Worm (Caenorhabditis elegans): Measurements from ENCODE around the gene nphp-4.

nphp-4 gene

DNA sequence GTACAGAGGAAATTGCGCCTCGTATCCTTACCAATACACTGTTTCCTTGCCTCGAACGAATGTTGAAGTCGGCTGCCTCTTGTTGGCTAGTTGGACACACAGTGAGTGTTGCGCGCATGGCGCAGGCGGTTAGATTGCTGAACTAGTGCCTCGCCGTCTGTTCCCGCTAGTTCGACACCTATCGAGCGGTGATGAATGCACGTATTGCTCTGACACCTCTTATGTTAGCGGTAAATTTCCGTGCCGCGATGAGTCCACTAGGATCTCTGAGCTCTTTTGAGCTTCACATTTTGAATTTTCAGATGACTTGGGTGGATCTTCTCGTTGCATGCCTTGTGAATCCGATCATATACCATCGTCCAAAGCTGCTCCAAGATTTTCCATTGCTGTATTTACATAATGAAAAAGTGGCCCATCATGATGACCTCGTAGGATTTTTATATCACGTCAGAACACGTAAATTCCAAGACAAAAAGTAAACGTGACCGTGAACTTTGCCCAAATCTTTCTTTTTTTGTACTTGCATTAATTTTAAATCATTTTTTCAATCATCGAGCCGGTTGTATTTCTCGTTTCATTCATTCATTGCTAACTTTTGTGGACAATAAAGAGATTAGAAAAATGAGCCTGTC, 60.6 kb downstream of the nphp-4 start, which contains the start of gene F55A11.11 (continued):
- TF ChIP-seq elt-2 (tag; optimal IDR thresholded peaks at IDR 0.05) (peak; percentile 96), ceh-19 (GFP tag; optimal IDR thresholded peaks at IDR 0.05) (peak; percentile 96), nhr-11 (tag; optimal IDR thresholded peaks at IDR 0.05) (no peak), hlh-15 (tag; optimal IDR thresholded peaks at IDR 0.05) (peak; percentile 90), zip-5 (tag; optimal IDR thresholded peaks at IDR 0.05) (peak; percentile 79), ceh-22 (tag; optimal IDR thresholded peaks at IDR 0.05) (peak; percentile 44), ceh-2 (tag; optimal IDR thresholded peaks at IDR 0.05) (peak; percentile 88), ceh-14 (tag; optimal IDR thresholded peaks at IDR 0.05) (peak; percentile 94), che-1 (tag; optimal IDR thresholded peaks at IDR 0.05) (peak; percentile 95), ztf-16 (tag; optimal IDR thresholded peaks at IDR 0.05) (peak; percentile 94), pax-1 (tag; optimal IDR thresholded peaks at IDR 0.05) (no peak), tbx-7 (tag; optimal IDR thresholded peaks at IDR 0.05) (peak; percentile 61), hlh-30 (tag; optimal IDR thresholded peaks at IDR 0.05; ENCODE audit: insufficient read depth) (peak; percentile 59), elt-4 (tag; optimal IDR thresholded peaks at IDR 0.05) (peak; percentile 52), ceh-34 (tag; optimal IDR thresholded peaks at IDR 0.05) (peak; percentile 92), ama-1 (optimal IDR thresholded peaks at IDR 0.05) (no peak), pat-9 (tag; optimal IDR thresholded peaks at IDR 0.05) (peak; percentile 97), hlh-13 (GFP tag; optimal IDR thresholded peaks at IDR 0.05) (peak; percentile 94)
